Fruit fly (Drosophila melanogaster): ENCODE measurements around the gene Ance-2.

The Ance-2 gene

dm6 chr2L:13955775-13956174 lies 46.6 kb downstream of the Ance-2 start (continued):
- TF ChIP-seq sage (GFP tag; optimal IDR thresholded peaks at IDR 0.05) (peak; percentile 88), Vsx2 (GFP tag; optimal IDR thresholded peaks at IDR 0.05; ENCODE audit: partially characterized antibody) (no peak), sv (GFP tag; optimal IDR thresholded peaks at IDR 0.05) (no peak), Myc (optimal IDR thresholded peaks at IDR 0.05) (no peak), pan (optimal IDR thresholded peaks at IDR 0.05) (peak; percentile 58), Dif (GFP tag; optimal IDR thresholded peaks at IDR 0.05; ENCODE audit: partially characterized antibody) (peak; percentile 29), woc (GFP tag; optimal IDR thresholded peaks at IDR 0.05) (peak; percentile 95), jim (GFP tag; optimal IDR thresholded peaks at IDR 0.05) (no peak), tai (GFP tag; optimal IDR thresholded peaks at IDR 0.05) (peak; percentile 96), Hr83 (GFP tag; optimal IDR thresholded peaks at IDR 0.05; ENCODE audit: poor library complexity, severe bottlenecking) (no peak), GATAd (GFP tag; optimal IDR thresholded peaks at IDR 0.05) (peak; percentile 87), fru (GFP tag; optimal IDR thresholded peaks at IDR 0.05) (peak; percentile 97), N (GFP tag; optimal IDR thresholded peaks at IDR 0.05) (no peak), lola (GFP tag; optimal IDR thresholded peaks at IDR 0.05) (no peak)

DNA sequence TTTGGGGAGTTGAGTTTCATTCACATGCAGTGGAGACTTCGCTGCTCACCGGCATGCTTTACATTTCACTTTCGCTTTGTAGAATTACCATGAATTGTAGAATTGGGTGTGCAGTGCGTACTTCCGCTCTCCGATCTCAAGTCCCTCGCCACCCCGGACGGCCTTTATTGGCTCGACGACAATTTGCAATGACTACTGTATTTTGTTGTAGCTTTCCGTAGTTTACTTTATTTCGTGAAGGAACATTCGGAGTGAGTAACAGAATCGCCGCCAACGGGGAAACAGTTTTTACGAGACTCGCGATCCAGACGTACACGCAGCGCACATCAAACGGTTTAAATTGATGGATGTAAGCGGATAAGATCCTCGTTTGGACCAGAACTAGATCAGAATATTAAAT lies 48.1 kb downstream of the Ance-2 start, which contains the start of gene NimA:
Gene NimA, plus strand, starts transcription at position 301 of the 400 bp plus-strand sequence.
- TF ChIP-seq ey (GFP tag; optimal IDR thresholded peaks at IDR 0.05) (no peak), Mio (GFP tag; optimal IDR thresholded peaks at IDR 0.05) (no peak)

dm6 chr2L:13960399-13960798 lies 51.3 kb downstream of the Ance-2 start:
- TF ChIP-seq Myc (optimal IDR thresholded peaks at IDR 0.05) (peak; percentile 7), Dif (GFP tag; optimal IDR thresholded peaks at IDR 0.05; ENCODE audit: partially characterized antibody) (peak; percentile 34), Jra (GFP tag; optimal IDR thresholded peaks at IDR 0.05) (no peak), lola (GFP tag; optimal IDR thresholded peaks at IDR 0.05) (no peak), fru (GFP tag; optimal IDR thresholded peaks at IDR 0.05) (no peak)
